Fruit fly (Drosophila melanogaster) whole organism: Measurements from ENCODE around the gene Rb97D.

ENCODE experiments used
- CG8478 ChIP-seq: fragments of >200 bp; optimal IDR thresholded peaks from 2 replicates; lab custom pipeline; 2018; ENCODE audit warnings: inconsistent platforms
- Dll ChIP-seq: fragments of >200 bp; optimal IDR thresholded peaks from 2 replicates; lab custom pipeline; 2017
- EcR ChIP-seq, 2 experiments: fragments of >200 bp; optimal IDR thresholded peaks; 2 replicates each; lab custom pipeline; 2017; ENCODE audit warnings: missing biosample characterization in 2 of 2, missing genetic modification characterization in 2 of 2, missing genetic modification reagents in 2 of 2
- pan ChIP-seq: fragments of >200 bp; optimal IDR thresholded peaks from 2 replicates; lab custom pipeline; 2017
- psq ChIP-seq: fragments of >200 bp; optimal IDR thresholded peaks from 2 replicates; lab custom pipeline; 2017
- usp ChIP-seq: fragments of >200 bp; optimal IDR thresholded peaks from 2 replicates; lab custom pipeline; 2017; ENCODE audit warnings: missing biosample characterization, missing genetic modification characterization, mixed read lengths

- no peak for TF ChIP-seq CG8478
- no peak for TF ChIP-seq usp (GFP tag; lab: Kevin White, UChicago)
- no peak for TF ChIP-seq EcR (GFP tag; optimal IDR thresholded peaks at IDR 0.05; lab: Kevin White, UChicago)
- no peak for TF ChIP-seq psq (lab: Kevin White, UChicago)
- TF ChIP-seq pan (lab: Kevin White, UChicago): no peak
- no peak for TF ChIP-seq Dll
Observed at dm6 chr3R:26862213-26862612, 13.3 kb downstream of the Rb97D start.
